Worm (Caenorhabditis elegans) whole organism, mixed stage, embryonic: ENCODE measurements around the gene srg-48.

ENCODE experiments used
- M03D4.4 ChIP-seq: sonication (generic microtip); optimal IDR thresholded peaks from 2 replicates; lab custom pipeline; 2017; ENCODE audit warnings: mild to moderate bottlenecking, missing genetic modification characterization, missing compliant biosample characterization
- bed-3 ChIP-seq: fragments of 200-800 bp; sonication (Bioruptor generic); optimal IDR thresholded peaks from 3 replicates; lab custom pipeline; 2018; ENCODE audit warnings: mild to moderate bottlenecking, missing genetic modification characterization, moderate library complexity, missing compliant biosample characterization
- ceh-39 ChIP-seq: fragments of 150-350 bp; optimal IDR thresholded peaks from 2 replicates; lab custom pipeline; 2014; ENCODE audit warnings: missing biosample characterization, missing genetic modification characterization
- ceh-43 ChIP-seq: fragments of 200-800 bp; sonication (Bioruptor generic); optimal IDR thresholded peaks from 2 replicates; lab custom pipeline; 2018; ENCODE audit warnings: mild to moderate bottlenecking, missing genetic modification characterization, moderate library complexity, missing compliant biosample characterization
- ceh-83 ChIP-seq: fragments of 200-800 bp; sonication (Bioruptor generic); optimal IDR thresholded peaks from 2 replicates; lab custom pipeline; 2018; ENCODE audit warnings: mild to moderate bottlenecking, missing genetic modification characterization, missing compliant biosample characterization
- ces-1 ChIP-seq: fragments of 150-350 bp; optimal IDR thresholded peaks from 2 replicates; lab custom pipeline; 2014; ENCODE audit warnings: missing biosample characterization, missing genetic modification reagents, missing genetic modification characterization
- cnd-1 ChIP-seq: fragments of 200-800 bp; sonication (Bioruptor generic); optimal IDR thresholded peaks from 2 replicates; lab custom pipeline; 2018; ENCODE audit warnings: mild to moderate bottlenecking, missing genetic modification characterization, missing compliant biosample characterization
- drap-1 ChIP-seq: fragments of 200-800 bp; sonication (Bioruptor generic); optimal IDR thresholded peaks from 3 replicates; lab custom pipeline; 2018; ENCODE audit warnings: mild to moderate bottlenecking, missing genetic modification characterization, missing compliant biosample characterization
- elt-1 ChIP-seq: sonication (generic microtip); optimal IDR thresholded peaks from 2 replicates; lab custom pipeline; 2017; ENCODE audit warnings: missing genetic modification characterization, mild to moderate bottlenecking, missing compliant biosample characterization, antibody characterized with exemption, moderate library complexity, borderline replicate concordance; ENCODE audit not compliant: insufficient read depth
- elt-3 ChIP-seq: fragments of 150-350 bp; optimal IDR thresholded peaks from 2 replicates; lab custom pipeline; 2014; ENCODE audit warnings: missing biosample characterization, missing genetic modification characterization
- flh-1 ChIP-seq: fragments of 200-800 bp; sonication (Bioruptor generic); optimal IDR thresholded peaks from 2 replicates; lab custom pipeline; 2018; ENCODE audit warnings: mild to moderate bottlenecking, missing genetic modification characterization, moderate library complexity, missing compliant biosample characterization
- ham-2 ChIP-seq: fragments of 200-800 bp; sonication (Bioruptor generic); optimal IDR thresholded peaks from 2 replicates; lab custom pipeline; 2018; ENCODE audit warnings: mild to moderate bottlenecking, missing genetic modification characterization, missing compliant biosample characterization
- hlh-1 ChIP-seq: fragments of 150-350 bp; optimal IDR thresholded peaks from 2 replicates; lab custom pipeline; 2014; ENCODE audit warnings: missing biosample characterization, missing genetic modification reagents, missing genetic modification characterization
- lin-13 ChIP-seq: fragments of 150-350 bp; optimal IDR thresholded peaks from 2 replicates; lab custom pipeline; 2014; ENCODE audit warnings: missing biosample characterization, missing genetic modification characterization
- lin-32 ChIP-seq: fragments of 200-800 bp; sonication (Bioruptor generic); optimal IDR thresholded peaks from 2 replicates; lab custom pipeline; 2018; ENCODE audit warnings: mild to moderate bottlenecking, missing genetic modification characterization, missing compliant biosample characterization
- lsy-2 ChIP-seq: fragments of 150-350 bp; optimal IDR thresholded peaks from 2 replicates; lab custom pipeline; 2014; ENCODE audit warnings: missing biosample characterization, missing genetic modification characterization
- mab-5 ChIP-seq: fragments of 150-350 bp; optimal IDR thresholded peaks from 2 replicates; lab custom pipeline; 2014; ENCODE audit warnings: missing biosample characterization, missing genetic modification characterization
- mls-2 ChIP-seq: sonication (generic microtip); optimal IDR thresholded peaks from 2 replicates; lab custom pipeline; 2016; ENCODE audit warnings: mild to moderate bottlenecking, missing genetic modification characterization, moderate library complexity, missing compliant biosample characterization
- nhr-12 ChIP-seq: fragments of 150-350 bp; optimal IDR thresholded peaks from 2 replicates; lab custom pipeline; 2014; ENCODE audit warnings: missing biosample characterization, missing genetic modification characterization
- nhr-2 ChIP-seq: fragments of 150-350 bp; optimal IDR thresholded peaks from 2 replicates; lab custom pipeline; 2014; ENCODE audit warnings: missing biosample characterization, missing genetic modification characterization
- nhr-237 ChIP-seq: fragments of 150-350 bp; optimal IDR thresholded peaks from 2 replicates; lab custom pipeline; 2014; ENCODE audit warnings: missing biosample characterization, missing genetic modification characterization
- nhr-28 ChIP-seq: fragments of 150-350 bp; optimal IDR thresholded peaks from 2 replicates; lab custom pipeline; 2014; ENCODE audit warnings: missing biosample characterization, missing genetic modification characterization
- nhr-76 ChIP-seq: sonication (generic microtip); optimal IDR thresholded peaks from 2 replicates; lab custom pipeline; 2017; ENCODE audit warnings: missing biosample characterization, missing genetic modification characterization
- pha-4 ChIP-seq: fragments of 150-350 bp; optimal IDR thresholded peaks from 2 replicates; lab custom pipeline; 2018; ENCODE audit warnings: missing biosample characterization, missing genetic modification reagents, missing genetic modification characterization
- sem-2 ChIP-seq: fragments of 200-800 bp; sonication (Bioruptor generic); optimal IDR thresholded peaks from 2 replicates; lab custom pipeline; 2018; ENCODE audit warnings: mild to moderate bottlenecking, missing genetic modification characterization, missing compliant biosample characterization
- snpc-4 ChIP-seq: fragments of 150-350 bp; optimal IDR thresholded peaks from 2 replicates; lab custom pipeline; 2014; ENCODE audit warnings: missing biosample characterization, missing genetic modification characterization
- sptf-1 ChIP-seq: sonication (generic microtip); optimal IDR thresholded peaks from 2 replicates; lab custom pipeline; 2017; ENCODE audit warnings: mild to moderate bottlenecking, missing genetic modification characterization, moderate library complexity, missing compliant biosample characterization
- tbx-8 ChIP-seq: fragments of 200-800 bp; sonication (Bioruptor generic); optimal IDR thresholded peaks from 2 replicates; lab custom pipeline; 2018; ENCODE audit warnings: mild to moderate bottlenecking, missing genetic modification characterization, moderate library complexity, missing compliant biosample characterization
- unc-120 ChIP-seq: sonication (generic microtip); optimal IDR thresholded peaks from 2 replicates; lab custom pipeline; 2017; ENCODE audit warnings: missing genetic modification characterization, missing compliant biosample characterization; ENCODE audit not compliant: poor library complexity, severe bottlenecking
- unc-39 ChIP-seq: fragments of 150-350 bp; optimal IDR thresholded peaks from 2 replicates; lab custom pipeline; 2014; ENCODE audit warnings: missing biosample characterization, missing genetic modification characterization
- unc-62 ChIP-seq: fragments of 150-350 bp; optimal IDR thresholded peaks from 2 replicates; lab custom pipeline; 2014; ENCODE audit warnings: missing biosample characterization, missing genetic modification reagents, missing genetic modification characterization
- zip-8 ChIP-seq: fragments of 150-350 bp; optimal IDR thresholded peaks from 2 replicates; lab custom pipeline; 2014; ENCODE audit warnings: missing biosample characterization, missing genetic modification characterization
- ztf-11 ChIP-seq: fragments of 150-350 bp; optimal IDR thresholded peaks from 2 replicates; lab custom pipeline; 2014; ENCODE audit warnings: missing biosample characterization, missing genetic modification characterization

srg-48 gene

ce11 chrIV:7052135-7052534 lies 20.1 kb upstream of the srg-48 start:
- TF ChIP-seq nhr-2 (tag; lab: Kevin White, UChicago) (no peak), mls-2 (tag; lab: Kevin White, UChicago) (no peak), elt-3 (tag; lab: Kevin White, UChicago) (no peak), nhr-12 (tag; lab: Kevin White, UChicago) (no peak), ceh-43 (no peak), nhr-237 (no peak), unc-39 (tag; lab: Kevin White, UChicago) (no peak)
- TF ChIP-seq, all 35 proteins: peak for 0

- no peak for TF ChIP-seq flh-1 (GFP tag; lab: Kevin White, UChicago)
- TF ChIP-seq mls-2 (tag; lab: Kevin White, UChicago) = no peak
- no peak for TF ChIP-seq nhr-237
- TF ChIP-seq ztf-11 (tag; lab: Kevin White, UChicago) = no peak
- TF ChIP-seq unc-62 (GFP tag; lab: Kevin White, UChicago) = no peak
- no peak for TF ChIP-seq elt-3 (tag; lab: Kevin White, UChicago)
- TF ChIP-seq bed-3 (GFP tag; lab: Kevin White, UChicago) = no peak
These were observed 14.5 kb upstream of the srg-48 start, which contains the start of gene srx-50 for ce11 chrIV:7057677-7058076. srx-50 (plus strand) TSS chrIV:7057977.

DNA sequence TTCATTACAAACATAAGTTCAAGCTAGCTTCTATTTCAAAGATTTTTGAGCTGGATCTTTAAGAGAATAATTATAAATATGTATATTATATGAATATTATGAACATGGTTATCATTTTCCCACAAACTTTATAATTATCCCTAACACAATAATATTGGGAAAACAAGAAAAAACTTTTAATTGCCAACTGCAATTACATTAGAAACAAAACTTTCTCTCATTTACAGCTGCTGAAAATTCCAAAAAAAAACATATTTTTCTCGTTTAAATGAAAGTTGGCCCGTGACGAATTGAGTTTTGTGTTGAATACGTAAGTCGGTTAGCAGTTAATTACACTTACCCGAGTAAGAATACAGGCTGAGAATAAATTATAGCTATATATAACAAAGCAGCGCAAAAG lies 9.5 kb upstream of the srg-48 start:
- TF ChIP-seq M03D4.4 (tag; lab: Kevin White, UChicago) (no peak), lsy-2 (tag; lab: Kevin White, UChicago) (no peak), mab-5 (tag; lab: Kevin White, UChicago) (no peak), lin-13 (tag; lab: Kevin White, UChicago) (no peak), ceh-83 (GFP tag; lab: Kevin White, UChicago) (no peak), ztf-11 (tag; lab: Kevin White, UChicago) (no peak), snpc-4 (tag; lab: Kevin White, UChicago) (no peak), elt-1 (no peak), unc-39 (tag; lab: Kevin White, UChicago) (no peak), cnd-1 (tag; lab: Kevin White, UChicago) (no peak), nhr-28 (tag; lab: Kevin White, UChicago) (no peak), sem-2 (no peak), ces-1 (no peak)

ce11 chrIV:7065022-7065421 lies 7.2 kb upstream of the srg-48 start, which contains the start of gene Y43B11AL.1:
Y43B11AL.1 (plus strand) TSS chrIV:7065322.
- TF ChIP-seq elt-3 (tag; lab: Kevin White, UChicago) = no peak
- no peak for TF ChIP-seq flh-1 (GFP tag; lab: Kevin White, UChicago)
- no peak for TF ChIP-seq sptf-1 (tag; lab: Kevin White, UChicago)
- no peak for TF ChIP-seq nhr-76 (tag; lab: Kevin White, UChicago)
- TF ChIP-seq ceh-83 (GFP tag; lab: Kevin White, UChicago) = no peak
- TF ChIP-seq pha-4 = no peak
- TF ChIP-seq hlh-1 (tag; lab: Kevin White, UChicago) = no peak
- TF ChIP-seq ceh-39 = no peak
- no peak for TF ChIP-seq unc-120 (tag; lab: Kevin White, UChicago)
- TF ChIP-seq bed-3 (GFP tag; lab: Kevin White, UChicago) = no peak
- TF ChIP-seq ceh-43 = no peak
- no peak for TF ChIP-seq M03D4.4 (tag; lab: Kevin White, UChicago)
- TF ChIP-seq sem-2 = no peak
- no peak for TF ChIP-seq drap-1

- TF ChIP-seq lsy-2 (tag; lab: Kevin White, UChicago) (no peak), cnd-1 (tag; lab: Kevin White, UChicago) (no peak), lin-32 (GFP tag; lab: Kevin White, UChicago) (no peak), zip-8 (tag; lab: Kevin White, UChicago) (no peak), hlh-1 (tag; lab: Kevin White, UChicago) (no peak), M03D4.4 (tag; lab: Kevin White, UChicago) (no peak), flh-1 (GFP tag; lab: Kevin White, UChicago) (no peak), tbx-8 (GFP tag; lab: Kevin White, UChicago) (no peak), ham-2 (GFP tag; lab: Kevin White, UChicago) (no peak), unc-62 (GFP tag; lab: Kevin White, UChicago) (no peak), mls-2 (tag; lab: Kevin White, UChicago) (no peak), ceh-43 (no peak), unc-120 (tag; lab: Kevin White, UChicago) (no peak), pha-4 (no peak), nhr-12 (tag; lab: Kevin White, UChicago) (no peak), drap-1 (no peak)
These were observed 4.8 kb upstream of the srg-48 start for ce11 chrIV:7067446-7067845.
